Worm (Caenorhabditis elegans): Measurements from ENCODE around the gene F53G2.3.

Gene F53G2.3

DNA sequence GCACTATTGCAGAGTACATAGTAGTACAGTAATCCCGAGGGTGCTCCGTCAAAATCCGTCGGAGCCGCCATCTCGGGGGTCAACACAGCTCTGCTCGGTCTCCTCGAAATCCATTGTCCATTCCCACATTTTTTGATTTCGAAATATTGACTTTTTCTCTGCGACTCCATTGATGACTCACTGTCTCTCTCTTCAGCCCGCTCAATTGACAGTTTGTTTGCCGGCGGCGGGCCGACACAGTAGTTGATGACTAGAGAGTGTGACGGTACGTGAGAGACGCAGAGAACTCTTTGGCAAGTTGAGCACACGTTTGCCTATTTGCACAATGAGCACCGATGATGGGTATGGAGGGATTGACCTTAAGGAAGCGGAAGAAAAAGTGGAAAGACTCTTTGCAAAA is 25.4 kb upstream of the F53G2.3 start:
- TF ChIP-seq elt-2 (tag; optimal IDR thresholded peaks at IDR 0.05) (peak; percentile 57), nhr-11 (tag; optimal IDR thresholded peaks at IDR 0.05) (no peak), ZK546.5 (tag; optimal IDR thresholded peaks at IDR 0.05) (no peak), egl-27 (tag; optimal IDR thresholded peaks at IDR 0.05) (no peak), pha-4 (tag; optimal IDR thresholded peaks at IDR 0.05) (peak; percentile 96), snpc-4 (tag; optimal IDR thresholded peaks at IDR 0.05) (peak; percentile 51), elt-3 (tag; optimal IDR thresholded peaks at IDR 0.05) (no peak), fkh-10 (GFP tag; optimal IDR thresholded peaks at IDR 0.05) (no peak), zag-1 (tag; optimal IDR thresholded peaks at IDR 0.05) (no peak), ceh-16 (tag; optimal IDR thresholded peaks at IDR 0.05) (no peak), skn-1 (tag; optimal IDR thresholded peaks at IDR 0.05) (no peak), ceh-28 (tag; optimal IDR thresholded peaks at IDR 0.05) (peak; percentile 53), unc-39 (tag; optimal IDR thresholded peaks at IDR 0.05) (no peak), pqm-1 (tag; optimal IDR thresholded peaks at IDR 0.05) (peak; percentile 65), jun-1 (tag; optimal IDR thresholded peaks at IDR 0.05) (peak; percentile 41)

DNA sequence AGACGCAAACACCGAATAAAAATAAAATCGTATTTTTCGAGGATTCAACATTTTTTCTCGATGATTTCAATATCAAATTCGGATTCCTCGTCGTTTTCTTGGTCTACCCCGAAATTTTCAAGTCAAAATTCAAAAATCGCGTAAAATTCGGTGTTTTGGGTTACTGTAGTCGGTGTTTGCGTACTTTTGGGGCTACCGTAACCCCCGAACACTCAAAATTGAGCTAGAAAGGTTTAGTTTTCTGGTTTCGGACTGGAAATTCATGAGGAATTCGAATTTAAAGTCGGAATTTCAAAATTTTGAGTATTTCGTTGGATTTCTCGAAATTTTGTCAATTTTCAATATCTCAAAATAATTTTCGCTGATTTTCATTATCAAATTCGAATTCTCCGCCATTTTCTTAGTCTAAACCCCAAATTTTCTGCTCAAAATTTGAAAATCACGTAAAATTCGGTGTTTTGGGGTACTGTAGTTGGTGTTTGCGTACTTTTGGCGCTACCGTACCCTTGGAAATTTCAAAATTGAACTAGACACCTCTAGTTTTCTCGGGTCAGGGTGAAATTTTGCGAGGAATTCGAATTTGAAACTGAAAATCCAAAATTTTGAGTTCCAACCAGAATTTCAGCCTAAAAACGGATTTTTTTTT is 24.1 kb upstream of the F53G2.3 start:
- no peak for TF ChIP-seq egl-27 (tag; optimal IDR thresholded peaks at IDR 0.05)
- TF ChIP-seq ceh-82 (tag; optimal IDR thresholded peaks at IDR 0.05), result no peak
- no peak for TF ChIP-seq unc-39 (tag; optimal IDR thresholded peaks at IDR 0.05)
- TF ChIP-seq ceh-9 (tag; optimal IDR thresholded peaks at IDR 0.05), result no peak
- TF ChIP-seq nhr-28 (tag; optimal IDR thresholded peaks at IDR 0.05), result no peak
- no peak for TF ChIP-seq fos-1 (tag; optimal IDR thresholded peaks at IDR 0.05)
- no peak for TF ChIP-seq pqm-1 (tag; optimal IDR thresholded peaks at IDR 0.05)
- TF ChIP-seq mdl-1 (tag; optimal IDR thresholded peaks at IDR 0.05), result no peak

DNA sequence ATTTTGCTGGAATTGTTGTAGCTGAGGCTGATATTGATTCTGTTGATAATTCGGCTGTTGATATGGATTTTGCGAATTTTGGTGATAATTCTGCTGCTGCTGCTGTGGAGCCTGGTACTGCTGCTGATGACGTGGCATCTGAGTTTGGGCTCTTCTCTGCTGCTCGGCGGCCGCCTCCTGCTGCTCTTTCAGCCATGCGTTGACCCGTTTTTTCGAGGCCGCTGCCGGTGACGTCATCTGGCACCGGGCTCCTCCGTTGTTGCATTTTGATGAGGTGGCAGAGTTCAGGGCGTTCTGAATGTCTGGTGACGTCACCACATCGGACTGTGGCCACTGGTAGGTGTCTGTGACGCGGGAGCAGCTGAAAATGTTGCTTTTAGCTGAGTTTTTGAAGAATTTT is 23.2 kb upstream of the F53G2.3 start:
- no peak for TF ChIP-seq aly-2 (tag; optimal IDR thresholded peaks at IDR 0.05)
- TF ChIP-seq nhr-43 (tag; optimal IDR thresholded peaks at IDR 0.05; ENCODE audit: poor library complexity, severe bottlenecking), result no peak
- no peak for TF ChIP-seq ceh-82 (tag; optimal IDR thresholded peaks at IDR 0.05)
- TF ChIP-seq nhr-11 (tag; optimal IDR thresholded peaks at IDR 0.05), result no peak
- no peak for TF ChIP-seq unc-39 (tag; optimal IDR thresholded peaks at IDR 0.05)
- TF ChIP-seq mml-1 (tag; optimal IDR thresholded peaks at IDR 0.05), result no peak
- no peak for TF ChIP-seq fkh-2 (tag; optimal IDR thresholded peaks at IDR 0.05)
- TF ChIP-seq ztf-4 (tag; optimal IDR thresholded peaks at IDR 0.05), result no peak
- TF ChIP-seq ztf-11 (tag; optimal IDR thresholded peaks at IDR 0.05), result no peak
- TF ChIP-seq lin-15B (tag; optimal IDR thresholded peaks at IDR 0.05), result no peak
- TF ChIP-seq nhr-77 (tag; optimal IDR thresholded peaks at IDR 0.05), result no peak
- no peak for TF ChIP-seq snpc-4 (tag; optimal IDR thresholded peaks at IDR 0.05)
- no peak for TF ChIP-seq mdl-1 (tag; optimal IDR thresholded peaks at IDR 0.05)
- no peak for TF ChIP-seq nhr-67 (tag; optimal IDR thresholded peaks at IDR 0.05)
- TF ChIP-seq nhr-23 (tag; optimal IDR thresholded peaks at IDR 0.05), result no peak

DNA sequence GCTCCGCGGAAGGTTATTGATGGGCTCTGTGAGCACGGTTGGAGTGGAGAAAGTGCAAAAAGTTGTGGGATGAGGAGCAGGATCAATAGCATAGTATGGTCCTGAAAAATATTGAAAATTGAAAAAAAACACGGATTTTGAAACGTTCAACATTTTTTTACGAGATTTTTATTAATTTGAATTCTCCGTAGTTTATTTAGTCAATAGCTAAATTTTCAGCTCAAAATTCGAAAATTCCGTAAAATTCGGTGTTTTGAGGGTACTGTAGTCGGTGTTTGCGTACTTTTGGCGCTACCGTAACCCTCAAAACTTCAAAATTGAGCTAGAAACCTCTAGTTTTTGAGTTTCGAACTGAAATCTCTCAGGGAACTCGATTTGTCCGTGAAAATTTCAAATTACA is 21.3 kb upstream of the F53G2.3 start, which contains the start of gene pqn-42:
TSS of gene pqn-42 (minus strand) at position 101 of the 400 bp plus-strand sequence.
- TF ChIP-seq nhr-67 (tag; optimal IDR thresholded peaks at IDR 0.05) (no peak), aly-2 (tag; optimal IDR thresholded peaks at IDR 0.05) (no peak), elt-3 (tag; optimal IDR thresholded peaks at IDR 0.05) (no peak), lsy-12 (tag; optimal IDR thresholded peaks at IDR 0.05) (no peak), daf-12 (tag; optimal IDR thresholded peaks at IDR 0.05) (no peak), ztf-4 (tag; optimal IDR thresholded peaks at IDR 0.05) (no peak), nhr-28 (tag; optimal IDR thresholded peaks at IDR 0.05) (no peak), unc-62 (GFP tag; optimal IDR thresholded peaks at IDR 0.05) (no peak), elt-2 (tag; optimal IDR thresholded peaks at IDR 0.05) (no peak), tbx-2 (tag; optimal IDR thresholded peaks at IDR 0.05) (no peak), elt-1 (tag; optimal IDR thresholded peaks at IDR 0.05) (no peak)

DNA sequence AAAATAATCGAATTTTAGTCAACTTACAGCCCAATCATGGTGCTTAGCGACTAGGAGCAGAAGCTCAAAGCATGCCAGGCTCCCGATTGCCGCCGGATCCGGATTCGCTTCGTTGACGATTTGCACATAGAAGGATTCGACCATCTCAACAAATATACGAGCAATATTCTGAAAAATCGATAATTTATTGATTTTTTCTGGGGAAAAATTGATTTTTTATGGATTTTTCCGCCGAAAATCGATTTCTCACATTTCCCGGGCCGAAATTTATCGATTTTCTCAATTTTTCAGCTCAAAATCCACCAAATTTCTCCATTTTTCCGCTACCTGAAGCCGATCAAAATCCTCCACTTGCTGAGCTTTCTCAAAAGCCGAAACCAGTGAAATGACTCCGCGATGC is 11.3 kb upstream of the F53G2.3 start:
- peak; percentile 82 for TF ChIP-seq ceh-28 (tag; optimal IDR thresholded peaks at IDR 0.05)
- no peak for TF ChIP-seq nfya-1 (tag; optimal IDR thresholded peaks at IDR 0.05; ENCODE audit: insufficient read depth)
